Fruit fly (Drosophila melanogaster): ENCODE results near the gene cyr.

Gene cyr

DNA sequence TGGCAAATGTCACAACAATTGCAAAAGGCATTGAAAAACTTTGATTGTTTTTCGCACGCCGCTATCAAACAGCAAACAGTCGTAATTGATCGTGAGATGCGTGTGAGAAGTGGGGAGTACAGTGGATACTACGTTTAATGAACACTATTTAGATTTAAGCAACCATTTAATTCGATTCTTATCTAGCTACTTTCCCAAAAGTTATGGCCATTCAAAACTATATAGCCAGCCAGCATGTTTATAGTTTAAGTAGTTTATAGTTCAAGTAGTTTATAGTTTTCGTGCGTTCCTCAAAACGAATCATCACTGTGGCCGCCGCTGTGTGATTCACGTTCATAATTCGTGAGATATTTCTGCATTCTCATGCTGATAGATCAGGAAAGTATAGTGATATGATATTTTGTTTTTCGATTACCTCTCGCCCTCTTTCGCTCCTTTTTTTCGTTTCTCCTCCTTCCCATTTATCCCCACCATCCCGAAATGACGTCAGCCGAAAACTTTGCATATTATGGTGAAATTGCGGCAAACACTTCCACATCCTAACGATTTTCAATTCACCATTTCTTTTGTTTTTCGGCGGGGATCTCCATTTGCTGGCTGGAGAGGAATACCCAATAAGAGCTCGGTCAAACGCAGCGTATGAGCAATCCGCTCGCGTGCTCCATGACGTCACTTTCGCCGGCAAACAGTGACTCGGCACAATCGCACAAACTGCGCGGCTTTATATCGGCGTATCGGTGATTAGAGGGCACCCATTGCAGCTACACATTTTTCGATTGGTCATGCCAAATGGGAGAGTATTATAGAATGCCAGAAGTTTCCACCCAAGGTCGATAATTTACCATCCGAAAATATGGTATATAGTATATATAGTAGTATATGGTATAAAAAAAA lies 21.9 kb downstream of the cyr start (continued):
- TF ChIP-seq CG31627 (GFP tag; optimal IDR thresholded peaks at IDR 0.05): peak; percentile 3
- no peak for TF ChIP-seq fd85E (GFP tag; optimal IDR thresholded peaks at IDR 0.05)
- TF ChIP-seq fkh (GFP tag; optimal IDR thresholded peaks at IDR 0.05): peak; percentile 31
- TF ChIP-seq Hr4 (GFP tag; optimal IDR thresholded peaks at IDR 0.05): peak; percentile 24
- no peak for TF ChIP-seq OdsH (GFP tag; optimal IDR thresholded peaks at IDR 0.05)
- no peak for TF ChIP-seq spab (GFP tag; optimal IDR thresholded peaks at IDR 0.05)
- peak; percentile 6 for TF ChIP-seq CG32006 (GFP tag; optimal IDR thresholded peaks at IDR 0.05)
- TF ChIP-seq CG8632 (GFP tag; optimal IDR thresholded peaks at IDR 0.05): no peak
- TF ChIP-seq Lpt (GFP tag; optimal IDR thresholded peaks at IDR 0.05): no peak
- peak; percentile 5 for TF ChIP-seq achi (GFP tag; optimal IDR thresholded peaks at IDR 0.05)
- peak; percentile 17 for TF ChIP-seq CG10631 (GFP tag; optimal IDR thresholded peaks at IDR 0.05)
- TF ChIP-seq ss (GFP tag; optimal IDR thresholded peaks at IDR 0.05): no peak
- no peak for TF ChIP-seq Blimp-1 (GFP tag; optimal IDR thresholded peaks at IDR 0.05)
- no peak for TF ChIP-seq dsx (GFP tag; optimal IDR thresholded peaks at IDR 0.05; ENCODE audit: poor library complexity, severe bottlenecking)
- TF ChIP-seq CG7368 (GFP tag; optimal IDR thresholded peaks at IDR 0.05): no peak
- TF ChIP-seq CG1621 (tag; optimal IDR thresholded peaks at IDR 0.05): no peak
- no peak for TF ChIP-seq dac (GFP tag; optimal IDR thresholded peaks at IDR 0.05)
- TF ChIP-seq CG16779 (tag; optimal IDR thresholded peaks at IDR 0.05): no peak
- TF ChIP-seq Met (GFP tag; optimal IDR thresholded peaks at IDR 0.05): peak; percentile 3
- no peak for TF ChIP-seq net (GFP tag; optimal IDR thresholded peaks at IDR 0.05)
- TF ChIP-seq Smox (GFP tag; optimal IDR thresholded peaks at IDR 0.05): no peak
- peak; percentile 30 for TF ChIP-seq lz (GFP tag; optimal IDR thresholded peaks at IDR 0.05)
- TF ChIP-seq salr (GFP tag; optimal IDR thresholded peaks at IDR 0.05): no peak
- TF ChIP-seq CG10669 (GFP tag; optimal IDR thresholded peaks at IDR 0.05): no peak
- no peak for TF ChIP-seq CG34406 (GFP tag; optimal IDR thresholded peaks at IDR 0.05)
- peak; percentile 0 for TF ChIP-seq CG6792 (GFP tag; optimal IDR thresholded peaks at IDR 0.05)
- TF ChIP-seq CG11294 (GFP tag; IDR thresholded peaks at IDR 0.05): peak; percentile 50; the same call in 1 of the 2 replicates
- TF ChIP-seq Eip75B (GFP tag; optimal IDR thresholded peaks at IDR 0.05): no peak
- no peak for TF ChIP-seq CG9139 (GFP tag; optimal IDR thresholded peaks at IDR 0.05)
- peak; percentile 31 for TF ChIP-seq svp (GFP tag)
- no peak for TF ChIP-seq CG11762 (GFP tag; optimal IDR thresholded peaks at IDR 0.05; ENCODE audit: insufficient read depth)
- no peak for TF ChIP-seq CG6854 (GFP tag; optimal IDR thresholded peaks at IDR 0.05)
- 0 out of 2 replicates have a peak, but pooled peaks have one; percentile 16 for TF ChIP-seq CG15336 (GFP tag; IDR thresholded peaks at IDR 0.05)
- no peak for TF ChIP-seq Sox14 (GFP tag; optimal IDR thresholded peaks at IDR 0.05)
- no peak for TF ChIP-seq vri (GFP tag; optimal IDR thresholded peaks at IDR 0.05)

DNA sequence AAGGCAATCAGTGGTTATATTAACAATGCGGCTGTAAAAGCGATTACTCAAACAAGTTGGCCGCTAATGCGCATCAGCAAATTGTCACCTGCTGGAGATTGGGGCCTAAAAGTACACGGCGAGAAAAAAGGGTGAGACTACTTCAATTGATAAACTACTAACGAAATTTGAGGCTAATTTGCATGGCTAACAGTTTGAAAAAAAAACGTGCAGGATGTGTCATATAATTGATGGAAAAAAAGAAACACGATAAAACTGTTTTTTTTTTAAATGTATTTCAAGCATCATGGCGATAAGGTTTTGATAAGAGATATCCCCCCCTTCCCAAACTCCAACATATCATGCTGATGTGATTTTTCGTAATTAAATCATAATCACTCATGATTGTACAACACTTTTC lies 22.8 kb downstream of the cyr start:
- TF ChIP-seq Met (GFP tag; optimal IDR thresholded peaks at IDR 0.05): peak; percentile 2
- TF ChIP-seq CG7368 (GFP tag; optimal IDR thresholded peaks at IDR 0.05): no peak
- peak; percentile 51 for TF ChIP-seq svp (GFP tag)
- TF ChIP-seq Sox102F (GFP tag; optimal IDR thresholded peaks at IDR 0.05): no peak
- no peak for TF ChIP-seq Lpt (GFP tag; optimal IDR thresholded peaks at IDR 0.05)
- peak; percentile 59 for TF ChIP-seq Eip78C (GFP tag)
- TF ChIP-seq Sox15 (GFP tag; optimal IDR thresholded peaks at IDR 0.05): no peak
- TF ChIP-seq CG6808 (GFP tag; optimal IDR thresholded peaks at IDR 0.05): no peak
- TF ChIP-seq pdm3 (GFP tag; optimal IDR thresholded peaks at IDR 0.05): no peak
- TF ChIP-seq esn (GFP tag; optimal IDR thresholded peaks at IDR 0.05): peak; percentile 8
- no peak for TF ChIP-seq spab (GFP tag; optimal IDR thresholded peaks at IDR 0.05)
- TF ChIP-seq fd85E (GFP tag; optimal IDR thresholded peaks at IDR 0.05): no peak
- TF ChIP-seq lz (GFP tag; optimal IDR thresholded peaks at IDR 0.05): peak; percentile 10

Data from whole organism, prepupa.